Worm (Caenorhabditis elegans): Measurements from ENCODE around the gene nhr-119.

ce11 chrII:2816676-2817075 lies 16.3 kb upstream of the nhr-119 start, which contains the start of gene set-13:
- TF ChIP-seq nhr-25 (tag; optimal IDR thresholded peaks at IDR 0.05; ENCODE audit: borderline replicate concordance, insufficient read depth), result no peak
- TF ChIP-seq lsy-2 (tag; optimal IDR thresholded peaks at IDR 0.05), result no peak
- TF ChIP-seq nhr-77 (tag; optimal IDR thresholded peaks at IDR 0.05), result no peak
- no peak for TF ChIP-seq lir-3 (tag; optimal IDR thresholded peaks at IDR 0.05)
- TF ChIP-seq mdt-29 (GFP tag; IDR thresholded peaks at IDR 0.05), result no peak
- TF ChIP-seq F37D6.2 (tag; optimal IDR thresholded peaks at IDR 0.05), result no peak
- no peak for TF ChIP-seq lin-29 (GFP tag; IDR thresholded peaks at IDR 0.05)
- TF ChIP-seq zip-2 (tag; optimal IDR thresholded peaks at IDR 0.05), result no peak
- no peak for TF ChIP-seq nhr-76 (tag; optimal IDR thresholded peaks at IDR 0.05)
- no peak for TF ChIP-seq aly-2 (tag; optimal IDR thresholded peaks at IDR 0.05)
- no peak for TF ChIP-seq zag-1 (tag; optimal IDR thresholded peaks at IDR 0.05)
- TF ChIP-seq daf-8 (GFP tag; IDR thresholded peaks at IDR 0.05), result no peak
- no peak for TF ChIP-seq mep-1 (tag; optimal IDR thresholded peaks at IDR 0.05)

All from whole organism, L4 larva.